Fruit fly (Drosophila melanogaster) S2 (cell line): ENCODE data around the gene CG45066.

Experiments
- CG8478 ChIP-seq: fragments of >200 bp; optimal IDR thresholded peaks from 2 replicates; lab custom pipeline; 2018
- CTCF ChIP-seq, 2 experiments: fragments of >200 bp; optimal IDR thresholded peaks; 2 replicates each; lab custom pipeline; 2018

CG45066 gene

dm6 chr3L:3101157-3101556 lies 9.9 kb downstream of the CG45066 start:
- TF ChIP-seq CG8478 (lab: Kevin White, UChicago) (no peak), CTCF (optimal IDR thresholded peaks at IDR 0.05; lab: Kevin White, UChicago) (no peak)

- TF ChIP-seq CG8478 (lab: Kevin White, UChicago) (no peak), CTCF (optimal IDR thresholded peaks at IDR 0.05; lab: Kevin White, UChicago) (no peak)
These were observed 12.1 kb downstream of the CG45066 start for dm6 chr3L:3098778-3099429.

- TF ChIP-seq CTCF (optimal IDR thresholded peaks at IDR 0.05; lab: Kevin White, UChicago) = no peak
- no peak for TF ChIP-seq CG8478 (lab: Kevin White, UChicago)
These were observed 13.5 kb downstream of the CG45066 start for dm6 chr3L:3097598-3097880.

- TF ChIP-seq CG8478 (lab: Kevin White, UChicago) = no peak
- no peak for TF ChIP-seq CTCF (optimal IDR thresholded peaks at IDR 0.05; lab: Kevin White, UChicago)
These were observed 14.1 kb downstream of the CG45066 start for dm6 chr3L:3096726-3097597.

dm6 chr3L:3096073-3096725 lies 14.8 kb downstream of the CG45066 start:
- no peak for TF ChIP-seq CG8478 (lab: Kevin White, UChicago)
- TF ChIP-seq CTCF (optimal IDR thresholded peaks at IDR 0.05; lab: Kevin White, UChicago) = no peak

dm6 chr3L:3095590-3095989 lies 15.4 kb downstream of the CG45066 start:
- TF ChIP-seq CTCF (optimal IDR thresholded peaks at IDR 0.05; lab: Kevin White, UChicago) = no peak
- TF ChIP-seq CG8478 (lab: Kevin White, UChicago) = no peak

dm6 chr3L:3090581-3091345 lies 20.3 kb downstream of the CG45066 start:
- no peak for TF ChIP-seq CTCF (optimal IDR thresholded peaks at IDR 0.05; lab: Kevin White, UChicago)

dm6 chr3L:3089012-3089411 lies 22.0 kb downstream of the CG45066 start:
- TF ChIP-seq CTCF (optimal IDR thresholded peaks at IDR 0.05; lab: Kevin White, UChicago) (no peak), CG8478 (lab: Kevin White, UChicago) (no peak)

- TF ChIP-seq CTCF (optimal IDR thresholded peaks at IDR 0.05; lab: Kevin White, UChicago) = no peak
- no peak for TF ChIP-seq CG8478 (lab: Kevin White, UChicago)
These were observed 27.5 kb downstream of the CG45066 start for dm6 chr3L:3083329-3084083.

- TF ChIP-seq CTCF (optimal IDR thresholded peaks at IDR 0.05; lab: Kevin White, UChicago) = no peak
These were observed 29.0 kb downstream of the CG45066 start for dm6 chr3L:3081966-3082516.

dm6 chr3L:3081146-3081872 lies 29.7 kb downstream of the CG45066 start:
- TF ChIP-seq CTCF (optimal IDR thresholded peaks at IDR 0.05; lab: Kevin White, UChicago) (no peak), CG8478 (lab: Kevin White, UChicago) (no peak)

- TF ChIP-seq CG8478 (lab: Kevin White, UChicago) (no peak), CTCF (optimal IDR thresholded peaks at IDR 0.05; lab: Kevin White, UChicago) (no peak)
These were observed 30.7 kb downstream of the CG45066 start for dm6 chr3L:3080084-3080994.
